Worm (Caenorhabditis elegans): ENCODE results near the gene znf-474.

Gene znf-474

DNA sequence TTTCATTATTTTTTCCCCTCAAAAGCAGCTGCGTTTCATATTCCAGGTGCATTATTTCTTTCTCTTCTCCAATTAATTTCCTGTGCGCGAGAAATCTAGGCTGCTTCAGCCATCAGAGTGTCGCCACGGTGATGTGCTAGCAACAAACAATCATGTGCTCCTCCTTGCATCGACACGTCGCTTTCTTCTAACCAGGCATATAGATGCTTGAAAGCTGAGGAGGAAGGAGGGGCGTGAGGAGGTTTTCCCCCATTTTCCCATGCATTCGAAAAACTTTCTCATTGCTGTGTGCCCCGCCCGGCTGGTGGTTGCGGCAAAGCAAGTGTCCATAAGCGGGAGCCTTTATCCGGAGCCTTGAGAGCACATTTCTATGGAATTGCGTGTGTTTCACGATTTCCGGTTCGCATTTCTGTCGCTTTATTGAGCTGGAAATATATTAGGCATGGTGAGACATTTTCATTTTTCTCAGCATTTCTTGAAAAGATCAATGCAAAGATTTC lies at the start of gene znf-474:
Gene znf-474 (plus strand): TSS at position 287 of the 500 bp plus-strand sequence.
- TF ChIP-seq D1046.2 (GFP tag; IDR thresholded peaks at IDR 0.05) (no peak), nhr-11 (tag; optimal IDR thresholded peaks at IDR 0.05) (peak; percentile 4), madf-5 (GFP tag; IDR thresholded peaks at IDR 0.05) (no peak), lir-3 (tag; optimal IDR thresholded peaks at IDR 0.05) (no peak), nhr-48 (tag; optimal IDR thresholded peaks at IDR 0.05) (no peak), unc-39 (tag; optimal IDR thresholded peaks at IDR 0.05) (no peak), cey-2 (tag; optimal IDR thresholded peaks at IDR 0.05; ENCODE audit: borderline replicate concordance, insufficient read depth) (no peak), spr-3 (GFP tag; optimal IDR thresholded peaks at IDR 0.05) (no peak)

DNA sequence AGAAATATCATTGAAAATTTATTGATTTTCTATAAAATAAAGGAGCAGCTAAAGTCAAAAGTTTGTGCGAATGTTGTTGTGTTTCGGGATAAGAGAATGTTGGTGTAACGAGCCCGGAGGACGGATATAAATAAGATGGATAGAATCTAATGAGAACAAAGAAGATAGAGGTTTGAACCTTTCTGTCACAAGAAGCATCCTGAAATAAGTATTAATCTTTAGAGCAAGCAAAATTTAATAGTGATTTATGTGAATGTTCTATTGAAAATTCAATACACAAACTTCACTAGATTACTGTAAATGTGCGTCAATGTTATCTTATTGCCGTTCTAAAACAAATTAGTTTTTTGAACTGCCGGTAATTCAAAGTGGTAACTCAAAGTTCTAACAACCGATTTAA lies 46.0 kb upstream of the znf-474 start, which contains the start of gene W03G11.3:
Gene W03G11.3 (minus strand): TSS at position 101 of the 400 bp plus-strand sequence.
- no peak for TF ChIP-seq lin-38 (GFP tag; IDR thresholded peaks at IDR 0.05)
- no peak for TF ChIP-seq fkh-10 (GFP tag; optimal IDR thresholded peaks at IDR 0.05)
- peak; percentile 49 for TF ChIP-seq aha-1 (tag)

DNA sequence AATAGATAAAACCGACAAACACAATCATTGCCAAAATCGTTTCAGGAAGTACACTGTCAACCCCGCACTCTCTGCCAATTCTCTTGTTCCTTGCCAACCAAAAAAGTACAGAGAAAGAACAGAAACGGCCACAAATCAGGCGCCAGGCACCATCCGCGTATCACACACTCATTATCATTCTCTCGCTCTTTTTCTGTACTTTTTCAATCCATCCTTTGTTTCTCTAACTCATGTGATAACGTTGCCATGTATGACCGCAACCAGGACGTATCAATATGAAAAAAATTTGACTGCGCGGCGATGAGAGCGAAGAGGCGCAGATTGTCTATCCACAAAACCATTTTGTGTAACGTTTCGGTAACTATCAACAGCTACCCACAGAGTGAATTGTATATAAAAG lies 45.1 kb upstream of the znf-474 start, which contains the start of gene col-181:
Gene col-181 (plus strand): TSS at position 301 of the 400 bp plus-strand sequence.
- TF ChIP-seq aha-1 (tag) (peak; percentile 89), hlh-11 (tag; optimal IDR thresholded peaks at IDR 0.05) (peak; percentile 61), tra-1 (GFP tag; IDR thresholded peaks at IDR 0.05) (no peak), nhr-48 (tag; optimal IDR thresholded peaks at IDR 0.05) (peak; percentile 21)

- TF ChIP-seq set-16 (GFP tag; IDR thresholded peaks at IDR 0.05) (peak; percentile 95), nhr-11 (tag; optimal IDR thresholded peaks at IDR 0.05) (no peak)
Observed at ce11 chrX:12105458-12105857, 44.3 kb upstream of the znf-474 start.

ce11 chrX:12106004-12106403 lies 43.7 kb upstream of the znf-474 start:
- TF ChIP-seq F44E2.7 (GFP tag; IDR thresholded peaks at IDR 0.05) = 0 out of 2 replicates have a peak, but pooled peaks have one; percentile 77
- peak; percentile 94 for TF ChIP-seq nhr-41 (GFP tag; IDR thresholded peaks at IDR 0.05)
- TF ChIP-seq Y48G9A.11 (GFP tag; IDR thresholded peaks at IDR 0.05) = peak; percentile 74
- TF ChIP-seq egl-43 (GFP tag; IDR thresholded peaks at IDR 0.05) = no peak
- peak; percentile 92 for TF ChIP-seq lin-1 (GFP tag; IDR thresholded peaks at IDR 0.05)
- no peak for TF ChIP-seq unc-39 (tag; optimal IDR thresholded peaks at IDR 0.05)
- peak; percentile 78 for TF ChIP-seq F37D6.2 (tag; optimal IDR thresholded peaks at IDR 0.05)
- TF ChIP-seq madf-9 (GFP tag; conservative IDR thresholded peaks at IDR 0.05) = peak; percentile 85
- TF ChIP-seq unc-62 (GFP tag; optimal IDR thresholded peaks at IDR 0.05 in 1 of 2) = peak in 1 of 2 experiments; percentile 97
- no peak for TF ChIP-seq unc-62 (tag; optimal IDR thresholded peaks at IDR 0.05)
- TF ChIP-seq fkh-10 (GFP tag; optimal IDR thresholded peaks at IDR 0.05) = peak; percentile 65
- TF ChIP-seq F26F4.8 (GFP tag; conservative IDR thresholded peaks at IDR 0.05) = no peak; the same call in 1 of the 2 replicates
- TF ChIP-seq dpl-1 (GFP tag; optimal IDR thresholded peaks at IDR 0.05) = no peak
- TF ChIP-seq nhr-77 (tag; optimal IDR thresholded peaks at IDR 0.05) = peak; percentile 56
- no peak for TF ChIP-seq hlh-11 (tag; optimal IDR thresholded peaks at IDR 0.05)
- TF ChIP-seq pqm-1 (tag; optimal IDR thresholded peaks at IDR 0.05) = no peak
- peak; percentile 37 for TF ChIP-seq lin-13 (GFP tag; optimal IDR thresholded peaks at IDR 0.05)
- no peak for TF ChIP-seq daf-12 (tag; optimal IDR thresholded peaks at IDR 0.05)
- peak; percentile 82 for TF ChIP-seq F10B5.3 (tag; optimal IDR thresholded peaks at IDR 0.05)
- peak in 1 of 2 experiments; percentile 13 for TF ChIP-seq lsy-2 (tag; optimal IDR thresholded peaks at IDR 0.05)
- no peak for TF ChIP-seq nhr-76 (tag; optimal IDR thresholded peaks at IDR 0.05)
- TF ChIP-seq mdl-1 (tag; optimal IDR thresholded peaks at IDR 0.05) = peak; percentile 27 to 63
- peak; percentile 74 for TF ChIP-seq mxl-2 (GFP tag; conservative IDR thresholded peaks at IDR 0.05)
- peak in 1 of 2 experiments; percentile 21 for TF ChIP-seq hif-1 (tag; optimal IDR thresholded peaks at IDR 0.05)
- peak; percentile 90 for TF ChIP-seq Y75B8A.6 (GFP tag; IDR thresholded peaks at IDR 0.05)
- TF ChIP-seq vab-7 (GFP tag; IDR thresholded peaks at IDR 0.05) = peak; percentile 97
- TF ChIP-seq ceh-44 (GFP tag; IDR thresholded peaks at IDR 0.05) = peak; percentile 86
- TF ChIP-seq nhr-42 (GFP tag; IDR thresholded peaks at IDR 0.05) = peak; percentile 77; the same call in 1 of the 2 replicates
- no peak for TF ChIP-seq nhr-237 (tag; optimal IDR thresholded peaks at IDR 0.05)
- peak; percentile 82 for TF ChIP-seq lir-3 (tag; optimal IDR thresholded peaks at IDR 0.05)
- TF ChIP-seq lin-29 (GFP tag; IDR thresholded peaks at IDR 0.05) = peak; percentile 46; the same call in 1 of the 2 replicates
- TF ChIP-seq rbr-2 (tag; optimal IDR thresholded peaks at IDR 0.05) = peak; percentile 86
- TF ChIP-seq lin-15B (tag; optimal IDR thresholded peaks at IDR 0.05) = no peak
